Worm (Caenorhabditis elegans) whole organism, late embryonic: ENCODE measurements around the gene fbn-1.
"Not testable (repeated sequence)": the region's sequence is repeated elsewhere in the genome, so short reads cannot be mapped to it uniquely, and the experiment has no call there.

Source experiments
- K02D7.2 ChIP-seq: sonication (generic microtip); optimal IDR thresholded peaks from 2 replicates; lab custom pipeline; 2017; ENCODE audit warnings: mild to moderate bottlenecking, missing genetic modification characterization, missing compliant biosample characterization
- Y22D7AL.16 ChIP-seq: sonication (generic microtip); optimal IDR thresholded peaks from 2 replicates; lab custom pipeline; 2016; ENCODE audit warnings: missing genetic modification characterization, missing compliant biosample characterization
- ama-1 ChIP-seq: fragments of 150-350 bp; optimal IDR thresholded peaks from 2 replicates; lab custom pipeline; 2014
- ceh-14 ChIP-seq: sonication (generic microtip); optimal IDR thresholded peaks from 2 replicates; lab custom pipeline; 2016; ENCODE audit warnings: missing genotype, missing genetic modification characterization, missing compliant biosample characterization
- ceh-18 ChIP-seq: sonication (generic microtip); optimal IDR thresholded peaks from 2 replicates; lab custom pipeline; 2016; ENCODE audit warnings: missing genetic modification characterization, missing compliant biosample characterization
- ceh-19 ChIP-seq: fragments of 200-800 bp; sonication (Bioruptor generic); optimal IDR thresholded peaks from 2 replicates; lab custom pipeline; 2018; ENCODE audit warnings: mild to moderate bottlenecking, missing genetic modification characterization, missing compliant biosample characterization
- ceh-2 ChIP-seq: sonication (generic microtip); optimal IDR thresholded peaks from 2 replicates; lab custom pipeline; 2016; ENCODE audit warnings: missing genotype, missing genetic modification characterization, missing compliant biosample characterization
- ceh-31 ChIP-seq: sonication (generic microtip); optimal IDR thresholded peaks from 2 replicates; lab custom pipeline; 2016; ENCODE audit warnings: missing genetic modification characterization, missing compliant biosample characterization
- ceh-45 ChIP-seq: fragments of 200-800 bp; sonication (Bioruptor generic); IDR thresholded peaks from 2 replicates; pipeline ENCODE4 v1.3.6; 2022; ENCODE audit warnings: missing genetic modification reagents, missing genetic modification characterization, missing compliant biosample characterization
- ceh-48 ChIP-seq: sonication (generic microtip); optimal IDR thresholded peaks from 2 replicates; lab custom pipeline; 2016; ENCODE audit warnings: missing genetic modification characterization, inconsistent platforms, missing compliant biosample characterization
- ceh-6 ChIP-seq: fragments of 200-800 bp; sonication (Bioruptor generic); optimal IDR thresholded peaks from 2 replicates; lab custom pipeline; 2018; ENCODE audit warnings: mild to moderate bottlenecking, missing genetic modification characterization, missing compliant biosample characterization
- che-1 ChIP-seq: sonication (generic microtip); optimal IDR thresholded peaks from 2 replicates; lab custom pipeline; 2016; ENCODE audit warnings: mild to moderate bottlenecking, missing genetic modification characterization, missing compliant biosample characterization
- dve-1 ChIP-seq: sonication (generic microtip); optimal IDR thresholded peaks from 2 replicates; lab custom pipeline; 2017; ENCODE audit warnings: antibody characterized with exemption, mild to moderate bottlenecking, missing genetic modification characterization, missing compliant biosample characterization
- elt-4 ChIP-seq: sonication (generic microtip); optimal IDR thresholded peaks from 2 replicates; lab custom pipeline; 2016; ENCODE audit warnings: missing genetic modification characterization, missing compliant biosample characterization
- fax-1 ChIP-seq: sonication (generic microtip); optimal IDR thresholded peaks from 2 replicates; lab custom pipeline; 2016; ENCODE audit warnings: missing genotype, missing genetic modification characterization, missing compliant biosample characterization
- gmeb-2 ChIP-seq: sonication (generic microtip); optimal IDR thresholded peaks from 2 replicates; lab custom pipeline; 2016; ENCODE audit warnings: missing genetic modification characterization, inconsistent platforms, missing compliant biosample characterization
- hlh-13 ChIP-seq: fragments of 200-800 bp; sonication (Bioruptor generic); optimal IDR thresholded peaks from 2 replicates; lab custom pipeline; 2018; ENCODE audit warnings: mild to moderate bottlenecking, missing genetic modification characterization, missing compliant biosample characterization
- hlh-15 ChIP-seq: sonication (generic microtip); optimal IDR thresholded peaks from 2 replicates; lab custom pipeline; 2016; ENCODE audit warnings: missing genetic modification characterization, missing compliant biosample characterization
- hlh-30 ChIP-seq: sonication (generic microtip); optimal IDR thresholded peaks from 2 replicates; lab custom pipeline; 2017; ENCODE audit warnings: antibody characterized with exemption, missing genetic modification characterization, missing compliant biosample characterization; ENCODE audit not compliant: insufficient read depth
- lim-6 ChIP-seq: sonication (generic microtip); optimal IDR thresholded peaks from 2 replicates; lab custom pipeline; 2016; ENCODE audit warnings: missing genetic modification characterization, missing compliant biosample characterization
- lin-11 ChIP-seq: fragments of 200-800 bp; sonication (Bioruptor generic); optimal IDR thresholded peaks from 2 replicates; lab custom pipeline; 2018; ENCODE audit warnings: mild to moderate bottlenecking, missing genetic modification characterization, missing compliant biosample characterization
- odd-2 ChIP-seq: sonication (generic microtip); optimal IDR thresholded peaks from 2 replicates; lab custom pipeline; 2017; ENCODE audit warnings: antibody characterized with exemption, mild to moderate bottlenecking, missing genetic modification characterization, missing compliant biosample characterization
- pat-9 ChIP-seq: fragments of 200-800 bp; sonication (Bioruptor generic); optimal IDR thresholded peaks from 2 replicates; lab custom pipeline; 2018; ENCODE audit warnings: mild to moderate bottlenecking, missing genetic modification characterization, moderate library complexity, missing compliant biosample characterization
- pax-1 ChIP-seq: fragments of 150-350 bp; optimal IDR thresholded peaks from 2 replicates; lab custom pipeline; 2014; ENCODE audit warnings: missing biosample characterization, missing genetic modification characterization
- pha-2 ChIP-seq: sonication (generic microtip); optimal IDR thresholded peaks from 2 replicates; lab custom pipeline; 2017; ENCODE audit warnings: mild to moderate bottlenecking, missing genetic modification characterization, missing compliant biosample characterization
- pha-4 ChIP-seq: fragments of 150-350 bp; optimal IDR thresholded peaks from 2 replicates; lab custom pipeline; 2018; ENCODE audit warnings: missing biosample characterization, missing genetic modification reagents, missing genetic modification characterization
- pros-1 ChIP-seq: fragments of 150-350 bp; optimal IDR thresholded peaks from 2 replicates; lab custom pipeline; 2014; ENCODE audit warnings: missing biosample characterization, missing genetic modification reagents, missing genetic modification characterization
- ref-2 ChIP-seq: sonication (generic microtip); optimal IDR thresholded peaks from 2 replicates; lab custom pipeline; 2016; ENCODE audit warnings: missing genetic modification characterization, missing compliant biosample characterization
- rnt-1 ChIP-seq: sonication (generic microtip); optimal IDR thresholded peaks from 2 replicates; lab custom pipeline; 2016; ENCODE audit warnings: missing genetic modification characterization, missing compliant biosample characterization
- sdc-2 ChIP-seq: sonication (generic microtip); optimal IDR thresholded peaks from 2 replicates; lab custom pipeline; 2016; ENCODE audit warnings: missing genotype, missing genetic modification characterization, missing compliant biosample characterization
- sox-4 ChIP-seq: sonication (generic microtip); optimal IDR thresholded peaks from 2 replicates; lab custom pipeline; 2017; ENCODE audit warnings: mild to moderate bottlenecking, missing genetic modification characterization, inconsistent platforms, missing compliant biosample characterization
- tbx-2 ChIP-seq: sonication (generic microtip); optimal IDR thresholded peaks from 2 replicates; lab custom pipeline; 2016; ENCODE audit warnings: missing genetic modification characterization, missing compliant biosample characterization
- unc-42 ChIP-seq: sonication (generic microtip); optimal IDR thresholded peaks from 2 replicates; lab custom pipeline; 2016; ENCODE audit warnings: missing genotype, missing genetic modification characterization, missing compliant biosample characterization

fbn-1 gene

ce11 chrIII:7584131-7584646 lies 41.0 kb upstream of the fbn-1 start, which contains the start of gene cup-5:
TSS of gene cup-5 (plus strand) at chrIII:7584181.
- TF ChIP-seq ceh-48 (tag; lab: Kevin White, UChicago) (no peak), Y22D7AL.16 (tag; lab: Kevin White, UChicago) (no peak), lin-11 (tag; lab: Kevin White, UChicago) (no peak), ceh-45 (GFP tag; lab: Robert Waterston, UW) (no peak), tbx-2 (no peak), sox-4 (tag; lab: Kevin White, UChicago) (no peak), ceh-31 (tag; lab: Kevin White, UChicago) (no peak), hlh-13 (GFP tag; lab: Kevin White, UChicago) (no peak), ceh-18 (tag; lab: Kevin White, UChicago) (no peak), ceh-2 (tag; lab: Kevin White, UChicago) (no peak), fax-1 (tag; lab: Kevin White, UChicago) (no peak), hlh-15 (tag; lab: Kevin White, UChicago) (no peak), pax-1 (tag; lab: Kevin White, UChicago) (no peak), pha-2 (tag; lab: Kevin White, UChicago) (no peak), pha-4 (tag; lab: Kevin White, UChicago) (no peak), ceh-6 (GFP tag; lab: Kevin White, UChicago) (no peak), odd-2 (no peak)

DNA sequence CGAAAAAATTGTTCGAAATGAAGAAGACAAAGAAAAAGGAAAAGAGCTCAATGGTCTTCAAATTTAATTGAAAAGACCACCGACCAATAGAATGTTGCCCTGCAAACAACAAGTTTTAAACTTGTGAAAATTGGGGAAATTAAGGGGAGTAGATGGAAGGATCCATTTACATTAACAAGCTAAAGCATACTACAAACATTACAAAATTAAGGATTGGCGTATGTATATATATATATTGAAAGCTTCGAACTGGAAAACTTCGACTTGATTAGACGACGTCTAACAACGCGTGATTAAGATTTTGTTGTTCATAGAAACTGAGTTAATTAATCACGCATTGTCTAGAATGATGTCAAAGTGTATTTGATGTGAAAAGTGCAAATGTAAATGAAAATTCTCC lies 37.0 kb upstream of the fbn-1 start, which contains the start of gene R13A5.15:
Gene R13A5.15 (minus strand): TSS at position 101 of the 400 bp plus-strand sequence.
- TF ChIP-seq ceh-45 (GFP tag; lab: Robert Waterston, UW) (no peak), ref-2 (tag; lab: Kevin White, UChicago) (no peak), rnt-1 (tag; lab: Kevin White, UChicago) (no peak), gmeb-2 (tag; lab: Kevin White, UChicago) (no peak), Y22D7AL.16 (tag; lab: Kevin White, UChicago) (no peak), ceh-19 (GFP tag; lab: Kevin White, UChicago) (no peak), ceh-6 (GFP tag; lab: Kevin White, UChicago) (no peak), ceh-14 (no peak), tbx-2 (no peak), che-1 (tag; lab: Kevin White, UChicago) (no peak), pat-9 (no peak), hlh-30 (no peak), elt-4 (no peak), ama-1 (lab: Kevin White, UChicago) (no peak)

DNA sequence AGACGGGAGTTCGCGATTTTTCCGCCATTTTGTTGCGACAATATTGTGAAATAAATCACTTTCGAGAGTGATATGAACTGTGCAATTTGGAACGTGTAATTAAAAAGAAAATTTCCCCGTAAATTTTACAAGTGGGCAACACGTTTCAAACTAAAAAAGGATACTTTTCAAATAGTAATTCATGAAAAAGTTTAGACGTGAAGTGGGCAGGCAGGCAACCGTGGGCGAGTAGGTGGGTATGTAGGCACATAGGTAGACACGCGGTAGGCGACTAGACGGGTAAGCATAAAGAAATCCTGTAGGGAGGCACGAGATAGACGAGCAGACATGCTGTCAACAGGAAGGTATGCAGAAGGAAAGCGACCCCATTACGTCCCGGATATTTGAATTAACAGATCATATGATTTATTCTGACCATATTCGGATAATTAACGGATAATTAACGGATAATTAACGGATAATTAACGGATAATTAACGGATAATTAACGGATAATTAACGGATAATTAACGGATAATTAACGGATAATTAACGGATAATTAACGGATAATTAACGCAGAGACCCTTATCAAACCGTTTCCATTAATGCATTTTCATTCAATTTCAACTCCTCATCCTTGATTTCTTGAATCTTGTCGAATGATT lies 31.8 kb upstream of the fbn-1 start, which contains the start of gene R13A5.11:
Gene R13A5.11 (minus strand): TSS at position 51 of the 644 bp plus-strand sequence.
- TF ChIP-seq sdc-2 (tag; lab: Kevin White, UChicago) (no peak), lim-6 (no peak), dve-1 (tag; lab: Kevin White, UChicago) (peak; percentile 99), unc-42 (tag; lab: Kevin White, UChicago) (peak; percentile 19)

- not testable (repeated sequence) for TF ChIP-seq pros-1 (tag; lab: Kevin White, UChicago); hlh-30; ref-2 (tag; lab: Kevin White, UChicago)
- TF ChIP-seq, all 69 proteins: peak for 0; not testable (repeated sequence) for 69
Observed at ce11 chrIII:7594482-7594881, 30.7 kb upstream of the fbn-1 start, which contains the start of gene Y80D4G.2. TSS of gene Y80D4G.2 (minus strand) at chrIII:7594582.

DNA sequence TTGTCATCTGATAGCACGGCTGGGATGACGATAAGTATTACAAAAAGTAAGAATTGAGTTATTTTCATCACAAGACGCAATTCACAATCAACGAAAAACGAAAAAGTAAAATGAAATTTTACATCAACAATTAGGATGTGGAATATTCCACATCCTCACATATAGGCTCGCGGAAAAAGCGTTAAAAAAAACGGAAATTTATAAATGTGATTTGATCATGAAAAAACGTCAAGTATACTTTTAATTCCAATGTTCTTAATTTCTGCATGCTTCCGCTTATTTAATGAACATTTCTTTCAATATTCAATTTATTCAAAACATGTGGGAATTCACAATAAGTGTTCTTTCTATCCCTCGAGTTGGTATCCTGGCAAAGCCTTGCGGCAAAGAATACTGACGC lies 17.0 kb upstream of the fbn-1 start, which contains the start of gene T04A6.3:
Gene T04A6.3 (minus strand): TSS at position 101 of the 400 bp plus-strand sequence.
- TF ChIP-seq ceh-6 (GFP tag; lab: Kevin White, UChicago) (no peak), K02D7.2 (no peak), pat-9 (no peak), che-1 (tag; lab: Kevin White, UChicago) (no peak)
